Fruit fly (Drosophila melanogaster) whole organism, embryonic: ENCODE measurements around the gene CG6168.

Source experiments
- Ada2b ChIP-seq: fragments of 200-800 bp; sonication (Bioruptor generic); IDR thresholded peaks from 2 replicates; pipeline ENCODE4 v1.3.6; 2022; ENCODE audit warnings: missing biosample characterization, missing genetic modification characterization
- Adf1 ChIP-seq: fragments of 200-800 bp; sonication (Bioruptor generic); IDR thresholded peaks from 2 replicates; pipeline ENCODE4 v1.3.6; 2022; ENCODE audit warnings: missing biosample characterization, missing genetic modification characterization
- Aef1 ChIP-seq: fragments of 200-800 bp; sonication (Bioruptor generic); IDR thresholded peaks from 3 replicates; pipeline ENCODE4 v1.3.6; 2022; ENCODE audit warnings: missing biosample characterization, missing genetic modification characterization
- Blimp-1 ChIP-seq: fragments of 200-800 bp; sonication (Bioruptor generic); optimal IDR thresholded peaks from 3 replicates; lab custom pipeline; 2018; ENCODE audit warnings: missing biosample characterization, missing genetic modification characterization, mild to moderate bottlenecking, moderate library complexity, missing genetic modification reagents
- CG11456 ChIP-seq: fragments of 200-800 bp; sonication (Bioruptor generic); IDR thresholded peaks from 3 replicates; pipeline ENCODE4 v1.3.6; 2022; ENCODE audit warnings: missing biosample characterization, missing genetic modification characterization
- CG11695 ChIP-seq: fragments of 200-800 bp; sonication (Bioruptor generic); IDR thresholded peaks from 3 replicates; pipeline ENCODE4 v1.3.6; 2022; ENCODE audit warnings: missing biosample characterization, missing genetic modification characterization
- CG1233 ChIP-seq: fragments of 200-800 bp; sonication (Bioruptor generic); optimal IDR thresholded peaks from 4 replicates; lab custom pipeline; 2018; ENCODE audit warnings: missing biosample characterization, mild to moderate bottlenecking, missing genetic modification characterization
- CG15269 ChIP-seq: fragments of 200-800 bp; sonication (Bioruptor generic); optimal IDR thresholded peaks from 2 replicates; lab custom pipeline; 2018; ENCODE audit warnings: missing biosample characterization, mild to moderate bottlenecking, missing genetic modification characterization, moderate library complexity
- CG15601 ChIP-seq: fragments of 200-800 bp; sonication (Bioruptor generic); optimal IDR thresholded peaks from 3 replicates; lab custom pipeline; 2019; ENCODE audit warnings: missing biosample characterization, mild to moderate bottlenecking, missing genetic modification characterization, moderate library complexity
- CG16779 ChIP-seq: fragments of 200-800 bp; sonication (Bioruptor generic); IDR thresholded peaks from 2 replicates; pipeline ENCODE4 v1.3.6; 2022; ENCODE audit warnings: missing biosample characterization, missing genetic modification characterization
- CG16863 ChIP-seq: fragments of 200-800 bp; sonication (Bioruptor generic); optimal IDR thresholded peaks from 3 replicates; lab custom pipeline; 2016; ENCODE audit warnings: missing biosample characterization, missing genetic modification characterization
- CG2199 ChIP-seq: fragments of 200-800 bp; sonication (Bioruptor generic); IDR thresholded peaks from 3 replicates; pipeline ENCODE4 v1.3.6; 2022; ENCODE audit warnings: missing biosample characterization, missing genetic modification characterization
- CG2712 ChIP-seq: fragments of 200-800 bp; optimal IDR thresholded peaks from 3 replicates; lab custom pipeline; 2019; ENCODE audit warnings: missing biosample characterization, mild to moderate bottlenecking, missing genetic modification characterization, moderate library complexity
- CG31441 ChIP-seq: fragments of 200-800 bp; sonication (Bioruptor generic); IDR thresholded peaks from 2 replicates; pipeline ENCODE4 v1.3.6; 2022; ENCODE audit warnings: missing biosample characterization, missing genetic modification characterization
- CG32532 ChIP-seq: fragments of 200-800 bp; sonication (Bioruptor generic); IDR thresholded peaks from 2 replicates; pipeline ENCODE4 v1.3.6; 2022; ENCODE audit warnings: missing biosample characterization, missing genetic modification characterization
- CG3407 ChIP-seq: fragments of 200-800 bp; sonication (Bioruptor generic); optimal IDR thresholded peaks from 2 replicates; lab custom pipeline; 2018; ENCODE audit warnings: missing biosample characterization, mild to moderate bottlenecking, missing genetic modification characterization
- CG3726 ChIP-seq: fragments of 200-800 bp; sonication (Bioruptor generic); IDR thresholded peaks from 3 replicates; pipeline ENCODE4, ENCODE4 v1.3.6; 2022; ENCODE audit warnings: missing biosample characterization, missing genetic modification characterization
- CG4617 ChIP-seq: fragments of 200-800 bp; sonication (Bioruptor generic); optimal IDR thresholded peaks from 3 replicates; lab custom pipeline; 2016; ENCODE audit warnings: missing biosample characterization, missing genetic modification characterization, borderline replicate concordance
- CG4730 ChIP-seq: fragments of 200-800 bp; sonication (Bioruptor generic); IDR thresholded peaks from 2 replicates; pipeline ENCODE4 v1.3.6; 2022; ENCODE audit warnings: missing biosample characterization, missing genetic modification characterization
- CG7556 ChIP-seq: fragments of 200-800 bp; sonication (Bioruptor generic); optimal IDR thresholded peaks from 2 replicates; lab custom pipeline; 2017; ENCODE audit warnings: missing biosample characterization, mild to moderate bottlenecking, missing genetic modification characterization
- CG8281 ChIP-seq: fragments of 200-800 bp; sonication (Bioruptor generic); optimal IDR thresholded peaks from 2 replicates; lab custom pipeline; 2018; ENCODE audit warnings: missing biosample characterization, mild to moderate bottlenecking, missing genetic modification characterization, moderate library complexity
- CG8359 ChIP-seq: fragments of 200-800 bp; sonication (Bioruptor generic); optimal IDR thresholded peaks from 2 replicates; lab custom pipeline; 2017; ENCODE audit warnings: missing biosample characterization, mild to moderate bottlenecking, missing genetic modification characterization, borderline replicate concordance
- CG9817 ChIP-seq: fragments of 200-800 bp; sonication (Bioruptor generic); optimal IDR thresholded peaks from 2 replicates; lab custom pipeline; 2018; ENCODE audit warnings: missing biosample characterization, mild to moderate bottlenecking, missing genetic modification characterization, moderate library complexity
- Chrac-16 ChIP-seq: fragments of 200-800 bp; sonication (Bioruptor generic); optimal IDR thresholded peaks from 3 replicates; lab custom pipeline; 2016; ENCODE audit warnings: missing biosample characterization, missing genetic modification characterization
- CoRest ChIP-seq: fragments of 200-800 bp; sonication (Bioruptor generic); optimal IDR thresholded peaks from 3 replicates; lab custom pipeline; 2018; ENCODE audit warnings: missing biosample characterization, mild to moderate bottlenecking, missing genetic modification characterization, moderate library complexity
- HHEX ChIP-seq: fragments of 200-800 bp; sonication (Bioruptor generic); optimal IDR thresholded peaks from 3 replicates; lab custom pipeline; 2017; ENCODE audit warnings: missing biosample characterization, mild to moderate bottlenecking, missing genetic modification characterization, missing genetic modification reagents
- HLH54F ChIP-seq: fragments of 200-800 bp; sonication (Bioruptor generic); optimal IDR thresholded peaks from 3 replicates; lab custom pipeline; 2016; ENCODE audit warnings: missing biosample characterization, missing genetic modification characterization
- Hr51 ChIP-seq, 2 experiments: fragments of 200-800 bp; sonication (Bioruptor generic); optimal IDR thresholded peaks; 2 replicates in 1 of 2; 3 replicates in 1 of 2; lab custom pipeline; 2016 to 2018; ENCODE audit warnings: missing biosample characterization in 2 of 2, missing genetic modification characterization in 2 of 2, mild to moderate bottlenecking in 1 of 2, moderate library complexity in 1 of 2
- Med ChIP-seq: fragments of 200-800 bp; sonication (Bioruptor generic); peaks from one replicate; lab custom pipeline; 2016; ENCODE audit warnings: missing biosample characterization, missing genetic modification characterization, mild to moderate bottlenecking, inconsistent platforms, moderate library complexity
- NK7.1 ChIP-seq: fragments of 200-800 bp; sonication (Bioruptor generic); optimal IDR thresholded peaks from 3 replicates; lab custom pipeline; 2016; ENCODE audit warnings: missing biosample characterization, missing genetic modification characterization
- Oaz ChIP-seq: fragments of 200-800 bp; sonication (Bioruptor generic); IDR thresholded peaks from 2 replicates; pipeline ENCODE4 v1.3.6; 2022; ENCODE audit warnings: missing biosample characterization, missing genetic modification characterization
- Optix ChIP-seq: fragments of 200-800 bp; sonication (Bioruptor generic); IDR thresholded peaks from 3 replicates; pipeline ENCODE4 v1.3.6; 2022; ENCODE audit warnings: missing biosample characterization, missing genetic modification characterization
- Sox102F ChIP-seq: fragments of 200-800 bp; sonication (Bioruptor generic); optimal IDR thresholded peaks from 2 replicates; lab custom pipeline; 2018; ENCODE audit warnings: missing biosample characterization, mild to moderate bottlenecking, missing genetic modification characterization, moderate library complexity
- Spps ChIP-seq: fragments of 200-800 bp; sonication (Bioruptor generic); optimal IDR thresholded peaks from 2 replicates; lab custom pipeline; 2018; ENCODE audit warnings: missing biosample characterization, mild to moderate bottlenecking, missing genetic modification characterization
- Xrp1 ChIP-seq: fragments of 200-800 bp; sonication (Bioruptor generic); IDR thresholded peaks from 2 replicates; pipeline ENCODE4 v1.3.6; 2022; ENCODE audit warnings: missing biosample characterization, missing genetic modification characterization
- al ChIP-seq: fragments of 200-800 bp; sonication (Bioruptor generic); IDR thresholded peaks from 2 replicates; pipeline ENCODE4 v1.3.6; 2022; ENCODE audit warnings: missing biosample characterization, missing genetic modification characterization
- bsh ChIP-seq, 2 experiments: fragments of 200-800 bp; sonication (Bioruptor generic); optimal IDR thresholded peaks; 2 replicates each; lab custom pipeline; 2017 to 2018; ENCODE audit warnings: mild to moderate bottlenecking in 2 of 2, missing biosample characterization in 2 of 2, missing genetic modification characterization in 2 of 2, moderate library complexity in 1 of 2
- cg ChIP-seq: fragments of 200-800 bp; sonication (Bioruptor generic); optimal IDR thresholded peaks from 3 replicates; lab custom pipeline; 2019; ENCODE audit warnings: missing biosample characterization, mild to moderate bottlenecking, missing genetic modification characterization, moderate library complexity
- chm ChIP-seq: fragments of 200-800 bp; sonication (Bioruptor generic); IDR thresholded peaks from 2 replicates; pipeline ENCODE4 v1.3.6; 2022; ENCODE audit warnings: missing biosample characterization, missing genetic modification characterization
- cwo ChIP-seq: fragments of 200-800 bp; sonication (Bioruptor generic); optimal IDR thresholded peaks from 3 replicates; lab custom pipeline; 2017; ENCODE audit warnings: missing biosample characterization, missing genetic modification characterization, mild to moderate bottlenecking, moderate library complexity, missing genetic modification reagents
- dmrt99B ChIP-seq: fragments of 200-800 bp; sonication (Bioruptor generic); optimal IDR thresholded peaks from 2 replicates; lab custom pipeline; 2018; ENCODE audit warnings: missing biosample characterization, mild to moderate bottlenecking, missing genetic modification characterization, moderate library complexity
- exex ChIP-seq: fragments of 200-800 bp; sonication (Bioruptor generic); optimal IDR thresholded peaks from 4 replicates; lab custom pipeline; 2018; ENCODE audit warnings: missing biosample characterization, mild to moderate bottlenecking, missing genetic modification characterization, moderate library complexity
- grn ChIP-seq: fragments of 200-800 bp; sonication (Bioruptor generic); optimal IDR thresholded peaks from 3 replicates; lab custom pipeline; 2017; ENCODE audit warnings: missing biosample characterization, missing genetic modification characterization
- lola ChIP-seq, 3 experiments: fragments of >200 bp in 2 of 3; fragments of 200-800 bp in 1 of 3; sonication (Bioruptor generic) in 1 of 3; optimal IDR thresholded peaks; 2 replicates each; lab custom pipeline; 2017 to 2019; ENCODE audit warnings: missing biosample characterization in 3 of 3, missing genetic modification characterization in 3 of 3, mild to moderate bottlenecking in 1 of 3, moderate library complexity in 1 of 3
- odd ChIP-seq: fragments of 200-800 bp; sonication (Bioruptor generic); optimal IDR thresholded peaks from 2 replicates; lab custom pipeline; 2017; ENCODE audit warnings: missing biosample characterization, mild to moderate bottlenecking, missing genetic modification characterization
- onecut ChIP-seq: fragments of 200-800 bp; sonication (Bioruptor generic); IDR thresholded peaks from 2 replicates; pipeline ENCODE4 v1.3.6; 2022; ENCODE audit warnings: missing biosample characterization, missing genetic modification characterization
- row ChIP-seq: fragments of 200-800 bp; sonication (Bioruptor generic); IDR thresholded peaks from 3 replicates; pipeline ENCODE4 v1.3.6; 2022; ENCODE audit warnings: missing biosample characterization, missing genetic modification characterization
- sc ChIP-seq, 3 experiments: fragments of >200 bp in 2 of 3; fragments of 200-800 bp in 1 of 3; sonication (Bioruptor generic) in 1 of 3; optimal IDR thresholded peaks; 2 replicates in 2 of 3; 3 replicates in 1 of 3; lab custom pipeline; 2017; ENCODE audit warnings: mild to moderate bottlenecking in 1 of 3, missing biosample characterization in 1 of 3, missing genetic modification characterization in 1 of 3, missing genetic modification reagents in 1 of 3
- sima ChIP-seq: fragments of 200-800 bp; sonication (Bioruptor generic); optimal IDR thresholded peaks from 2 replicates; lab custom pipeline; 2016; ENCODE audit warnings: missing biosample characterization, missing genetic modification characterization

CG6168 gene

DNA sequence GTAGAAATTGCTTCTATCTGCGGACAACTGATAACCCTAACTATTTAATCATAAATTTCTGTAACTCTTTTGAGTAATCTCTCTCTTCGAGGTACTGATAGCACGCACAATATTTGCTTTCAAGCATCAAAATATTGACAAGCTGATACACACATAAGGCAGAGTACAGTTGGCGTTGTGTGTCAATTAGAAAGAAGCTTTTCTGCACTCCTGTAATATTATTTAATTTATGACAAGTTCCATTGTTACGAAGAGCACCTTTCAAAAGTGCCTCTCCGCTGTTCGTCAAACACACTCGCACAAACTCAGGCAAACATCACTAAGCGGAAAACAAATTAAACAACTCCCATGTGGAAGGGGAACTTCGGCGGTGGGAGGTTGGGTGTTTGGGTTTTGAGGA lies 4.1 kb downstream of the CG6168 start (continued):
- TF ChIP-seq dmrt99B, result no peak
- TF ChIP-seq sc (optimal IDR thresholded peaks at IDR 0.05; lab: Kevin White, UChicago), result no peak
- no peak for TF ChIP-seq sc (GFP tag; optimal IDR thresholded peaks at IDR 0.05; lab: Kevin White, UChicago)
- TF ChIP-seq Spps (tag; lab: Kevin White, UChicago), result peak; percentile 9
- TF ChIP-seq grn (GFP tag; lab: Kevin White, UChicago), result no peak
- TF ChIP-seq Aef1 (GFP tag; lab: Robert Waterston, UW), result no peak
- TF ChIP-seq Hr51 (GFP tag; optimal IDR thresholded peaks at IDR 0.05; lab: Kevin White, UChicago), result no peak
- no peak for TF ChIP-seq HLH54F (GFP tag; lab: Kevin White, UChicago)
- TF ChIP-seq sima, result no peak
- TF ChIP-seq CG2712 (tag; lab: Kevin White, UChicago), result no peak
- no peak for TF ChIP-seq CG11456 (GFP tag; lab: Robert Waterston, UW)
- TF ChIP-seq cwo, result no peak
- TF ChIP-seq Chrac-16, result no peak
- TF ChIP-seq cg (GFP tag; lab: Kevin White, UChicago), result no peak
- TF ChIP-seq onecut (GFP tag; lab: Robert Waterston, UW), result no peak
- no peak for TF ChIP-seq CG4730
- peak; percentile 64 for TF ChIP-seq CG8281 (tag; lab: Kevin White, UChicago)
- TF ChIP-seq CG1233, result no peak
- TF ChIP-seq Oaz (GFP tag; lab: Robert Waterston, UW), result no peak
- peak; percentile 24 for TF ChIP-seq CG8359 (GFP tag; lab: Kevin White, UChicago)
- TF ChIP-seq Xrp1 (GFP tag; lab: Robert Waterston, UW), result peak; percentile 55
- peak in 1 of 2 experiments; percentile 9 for TF ChIP-seq bsh (GFP tag; optimal IDR thresholded peaks at IDR 0.05; lab: Kevin White, UChicago)
- peak; percentile 14 for TF ChIP-seq Med (GFP tag; lab: Kevin White, UChicago)
- no peak for TF ChIP-seq CG16863
- TF ChIP-seq al (GFP tag; lab: Robert Waterston, UW), result no peak
- no peak for TF ChIP-seq exex
- TF ChIP-seq NK7.1 (GFP tag; lab: Kevin White, UChicago), result no peak
- TF ChIP-seq CG11695 (GFP tag; lab: Robert Waterston, UW), result no peak
- no peak for TF ChIP-seq Adf1
- no peak for TF ChIP-seq lola (GFP tag; optimal IDR thresholded peaks at IDR 0.05; lab: Kevin White, UChicago)
- peak; percentile 24 for TF ChIP-seq CG15601 (tag; lab: Kevin White, UChicago)
- no peak for TF ChIP-seq CG7556 (GFP tag; lab: Kevin White, UChicago)
- TF ChIP-seq CG16779 (GFP tag; lab: Robert Waterston, UW), result no peak
- TF ChIP-seq CG15269 (tag; lab: Kevin White, UChicago), result no peak
- TF ChIP-seq odd, result peak; percentile 8
- peak; percentile 23 for TF ChIP-seq CG3407 (GFP tag; lab: Kevin White, UChicago)
- TF ChIP-seq, all 482 proteins: peak for 31

DNA sequence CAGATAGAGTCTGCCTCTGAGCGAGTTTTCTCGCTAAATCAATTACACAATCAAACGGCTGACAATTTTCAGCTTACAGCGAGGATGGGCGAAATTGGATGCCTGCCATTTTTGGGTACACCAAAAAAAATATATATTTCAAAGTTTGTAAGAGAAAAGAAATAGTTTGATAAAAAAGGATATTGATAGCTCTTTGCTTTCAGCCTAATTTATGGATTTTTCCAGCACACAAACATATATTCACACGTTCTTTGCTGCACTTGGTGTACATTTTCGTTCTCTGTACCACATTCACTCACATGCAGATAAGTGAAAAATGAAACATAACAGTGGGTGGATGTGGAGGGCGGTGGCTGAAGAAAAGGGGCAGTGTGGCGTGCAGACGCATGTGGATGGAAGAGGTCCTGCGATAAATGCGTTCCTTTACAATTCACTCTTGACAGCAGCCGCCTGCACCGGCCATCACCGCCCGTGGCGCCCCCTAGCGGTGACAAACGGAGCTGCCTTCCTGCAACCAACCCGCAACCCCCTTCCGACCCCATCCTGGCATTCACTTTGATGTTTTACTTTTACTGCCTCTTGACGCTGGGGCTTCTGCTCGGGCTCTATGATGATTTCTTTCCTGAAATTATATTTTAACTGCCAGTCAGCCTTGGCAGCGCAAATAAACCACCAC lies 6.5 kb downstream of the CG6168 start:
- TF ChIP-seq CG31441 (GFP tag; lab: Robert Waterston, UW) (0 out of 2 replicates have a peak, but pooled peaks have one; percentile 15), Sox102F (GFP tag; lab: Kevin White, UChicago) (peak; percentile 14), chm (peak; percentile 13; the same call in 1 of the 2 replicates), CG4617 (GFP tag; lab: Kevin White, UChicago) (no peak), CG9817 (tag; lab: Kevin White, UChicago) (no peak), Blimp-1 (peak; percentile 6), Ada2b (GFP tag; lab: Robert Waterston, UW) (0 out of 2 replicates have a peak, but pooled peaks have one; percentile 17), CG32532 (GFP tag; lab: Robert Waterston, UW) (peak; percentile 30; the same call in 1 of the 2 replicates), HHEX (no peak), Xrp1 (GFP tag; lab: Robert Waterston, UW) (peak; percentile 46; the same call in 1 of the 2 replicates), Optix (GFP tag; lab: Robert Waterston, UW) (0 out of 3 replicates have a peak, but pooled peaks have one; percentile 14), CG3726 (0 out of 3 replicates have a peak, but pooled peaks have one; percentile 49), CoRest (tag; lab: Kevin White, UChicago) (no peak), CG2199 (GFP tag; lab: Robert Waterston, UW) (0 out of 3 replicates have a peak, but pooled peaks have one; percentile 63), row (GFP tag; lab: Robert Waterston, UW) (peak; percentile 45; the same call in 2 of the 3 replicates)
